Worm (Caenorhabditis elegans): ENCODE measurements around the gene T24H10.4.

- no peak for TF ChIP-seq mml-1 (tag; optimal IDR thresholded peaks at IDR 0.05)
- no peak for TF ChIP-seq fos-1 (tag; optimal IDR thresholded peaks at IDR 0.05)
- TF ChIP-seq skn-1 (tag; optimal IDR thresholded peaks at IDR 0.05) = no peak
- no peak for TF ChIP-seq pqm-1 (tag; optimal IDR thresholded peaks at IDR 0.05)
- TF ChIP-seq snpc-4 (tag; optimal IDR thresholded peaks at IDR 0.05) = no peak
- TF ChIP-seq nfya-1 (tag; optimal IDR thresholded peaks at IDR 0.05; ENCODE audit: insufficient read depth) = no peak
- TF ChIP-seq nhr-23 (tag; optimal IDR thresholded peaks at IDR 0.05) = no peak
These were observed 33.0 kb upstream of the T24H10.4 start for ce11 chrII:9076098-9076879.
